Worm (Caenorhabditis elegans): ENCODE data around the gene mltn-7.
A peak's percentile ranks its signal among the peaks of the same experiment; 100 is the strongest.

The mltn-7 gene

ce11 chrV:351787-352186 is 18.3 kb upstream of the mltn-7 start:
- no peak for TF ChIP-seq alr-1 (tag; optimal IDR thresholded peaks at IDR 0.05; ENCODE audit: borderline replicate concordance)
- TF ChIP-seq efl-1 (optimal IDR thresholded peaks at IDR 0.05), result no peak
- TF ChIP-seq efl-1 (GFP tag; optimal IDR thresholded peaks at IDR 0.05 in 1 of 2), result peak in 1 of 2 experiments; percentile 20
- no peak for TF ChIP-seq snpc-4 (tag; optimal IDR thresholded peaks at IDR 0.05)

DNA sequence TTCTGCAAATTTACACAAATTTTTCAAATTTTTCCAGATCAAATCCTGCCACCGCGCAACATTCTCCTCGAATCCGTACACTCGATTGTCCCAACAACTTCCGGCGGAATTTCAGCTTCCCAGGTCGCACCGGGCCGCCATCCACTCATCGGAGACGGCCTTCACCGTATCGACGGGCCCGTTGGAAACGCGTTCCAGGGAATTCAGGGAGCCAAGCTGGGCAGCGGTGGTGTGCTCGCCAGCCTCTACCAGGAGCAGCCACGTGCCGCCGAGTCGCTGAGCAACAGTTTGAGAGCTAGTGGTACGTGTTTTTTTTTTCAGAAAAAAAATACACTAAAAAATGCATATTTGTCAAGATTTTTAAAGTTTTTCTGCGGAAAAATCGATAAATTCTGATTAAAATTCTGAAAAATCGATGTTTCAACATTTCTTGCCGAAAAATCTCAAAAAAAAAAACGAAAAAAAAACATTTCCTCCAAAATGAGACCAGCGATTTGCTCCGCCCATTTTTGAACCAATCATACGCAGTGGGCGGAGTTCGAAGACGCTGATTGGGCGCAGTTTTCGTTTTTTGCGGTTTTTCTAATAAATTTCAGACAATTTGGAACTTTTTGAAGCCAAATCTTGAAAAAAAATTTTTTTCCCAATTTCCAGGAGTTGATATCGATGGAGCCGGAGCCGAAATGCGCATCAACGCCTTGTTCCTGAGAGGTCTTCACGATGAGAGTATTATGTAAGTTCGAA is 13.0 kb upstream of the mltn-7 start:
- TF ChIP-seq efl-1 (optimal IDR thresholded peaks at IDR 0.05) (no peak), efl-1 (GFP tag; optimal IDR thresholded peaks at IDR 0.05 in 1 of 2) (peak in 1 of 2 experiments; percentile 1), tbx-2 (tag; optimal IDR thresholded peaks at IDR 0.05) (no peak)

DNA sequence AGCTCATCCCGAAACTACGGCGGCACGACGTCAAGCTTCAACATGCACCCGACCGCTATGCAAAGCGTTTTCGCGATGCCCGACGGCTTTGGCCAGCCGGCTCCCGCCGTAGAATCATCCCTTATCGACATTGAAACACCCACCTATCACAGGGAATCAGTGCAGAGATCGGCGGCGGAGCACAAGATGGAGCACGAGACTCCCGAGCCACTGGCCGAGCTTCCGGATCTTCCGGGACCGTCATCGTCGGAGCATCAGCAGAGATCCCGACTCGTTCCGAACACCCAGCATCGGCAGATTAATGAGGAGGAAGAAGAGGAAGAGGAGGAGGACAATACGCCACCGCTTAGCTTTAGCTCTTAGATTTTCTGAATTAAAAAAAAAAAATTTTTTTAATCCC is 11.7 kb upstream of the mltn-7 start:
- no peak for TF ChIP-seq ets-5 (GFP tag; IDR thresholded peaks at IDR 0.05)
- TF ChIP-seq irx-1 (tag; optimal IDR thresholded peaks at IDR 0.05), result no peak
- no peak for TF ChIP-seq swsn-7 (tag; optimal IDR thresholded peaks at IDR 0.05)
- no peak for TF ChIP-seq hpl-2 (GFP tag; optimal IDR thresholded peaks at IDR 0.05)
- no peak for TF ChIP-seq isw-1 (GFP tag; IDR thresholded peaks at IDR 0.05)
- TF ChIP-seq snu-23 (GFP tag; optimal IDR thresholded peaks at IDR 0.05), result no peak
- TF ChIP-seq pax-3 (tag; optimal IDR thresholded peaks at IDR 0.05), result no peak
- no peak for TF ChIP-seq unc-30 (tag; optimal IDR thresholded peaks at IDR 0.05)
- no peak for TF ChIP-seq nhr-19 (GFP tag; conservative IDR thresholded peaks at IDR 0.05)
- TF ChIP-seq elt-2 (tag; optimal IDR thresholded peaks at IDR 0.05), result no peak
- TF ChIP-seq lin-14 (GFP tag; optimal IDR thresholded peaks at IDR 0.05), result no peak
- TF ChIP-seq mep-1 (tag; optimal IDR thresholded peaks at IDR 0.05), result no peak
- no peak for TF ChIP-seq mdl-1 (tag; optimal IDR thresholded peaks at IDR 0.05)

ce11 chrV:359466-359865 is 10.7 kb upstream of the mltn-7 start, which contains the start of gene T22H9.1:
TSS of gene T22H9.1 (plus strand) at chrV:359766.
- TF ChIP-seq lir-3 (tag; optimal IDR thresholded peaks at IDR 0.05; ENCODE audit: poor library complexity), result no peak
- TF ChIP-seq nhr-47 (tag; optimal IDR thresholded peaks at IDR 0.05), result no peak
- no peak for TF ChIP-seq egl-27 (tag; optimal IDR thresholded peaks at IDR 0.05)
- no peak for TF ChIP-seq nhr-20 (tag; optimal IDR thresholded peaks at IDR 0.05)
- TF ChIP-seq hlh-17 (GFP tag; optimal IDR thresholded peaks at IDR 0.05; ENCODE audit: borderline replicate concordance), result no peak
- TF ChIP-seq mep-1 (tag; optimal IDR thresholded peaks at IDR 0.05), result no peak
- no peak for TF ChIP-seq tbx-2 (tag; optimal IDR thresholded peaks at IDR 0.05)
- TF ChIP-seq mef-2 (tag; optimal IDR thresholded peaks at IDR 0.05), result no peak
- TF ChIP-seq ztf-4 (tag; optimal IDR thresholded peaks at IDR 0.05), result no peak
- no peak for TF ChIP-seq C04F5.9 (tag; optimal IDR thresholded peaks at IDR 0.05)
- TF ChIP-seq blmp-1 (tag; optimal IDR thresholded peaks at IDR 0.05), result no peak
- no peak for TF ChIP-seq C16A3.4 (tag; optimal IDR thresholded peaks at IDR 0.05)
- no peak for TF ChIP-seq unc-30 (tag; optimal IDR thresholded peaks at IDR 0.05)
- TF ChIP-seq tlp-1 (tag; optimal IDR thresholded peaks at IDR 0.05), result no peak
- TF ChIP-seq ceh-82 (tag; optimal IDR thresholded peaks at IDR 0.05), result no peak
- no peak for TF ChIP-seq nhr-11 (tag; optimal IDR thresholded peaks at IDR 0.05)

ce11 chrV:360068-360467 is 10.1 kb upstream of the mltn-7 start:
- no peak for TF ChIP-seq dsc-1 (tag; optimal IDR thresholded peaks at IDR 0.05)
- TF ChIP-seq C16A3.4 (tag; optimal IDR thresholded peaks at IDR 0.05), result no peak
- no peak for TF ChIP-seq efl-1 (optimal IDR thresholded peaks at IDR 0.05)
- peak in 1 of 2 experiments; percentile 52 for TF ChIP-seq efl-1 (GFP tag; optimal IDR thresholded peaks at IDR 0.05 in 1 of 2)

DNA sequence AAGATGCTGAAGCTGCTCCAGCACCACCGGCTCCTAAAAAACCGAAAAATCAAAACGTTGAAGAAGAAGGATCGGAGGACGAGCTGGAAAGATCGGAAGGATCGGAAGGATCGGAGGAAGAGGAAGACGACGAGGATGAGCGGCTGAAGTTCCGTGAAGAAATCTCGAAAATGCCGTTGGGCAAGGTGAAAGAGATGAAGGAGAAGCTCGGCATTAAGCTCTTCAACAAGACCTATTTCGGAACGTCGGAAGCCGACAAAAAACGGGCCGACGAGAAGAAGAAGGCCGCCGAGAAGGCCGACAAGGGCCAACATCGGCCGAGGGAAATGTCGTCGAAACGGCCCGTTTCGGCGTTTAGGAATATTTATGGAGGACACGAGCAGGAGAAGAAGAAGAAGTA is 8.8 kb upstream of the mltn-7 start:
- TF ChIP-seq nhr-237 (tag; optimal IDR thresholded peaks at IDR 0.05), result no peak
- no peak for TF ChIP-seq efl-1 (optimal IDR thresholded peaks at IDR 0.05)
- TF ChIP-seq efl-1 (GFP tag; optimal IDR thresholded peaks at IDR 0.05 in 1 of 2), result peak in 1 of 2 experiments; percentile 80

Data from whole organism, L1 larva.